Fruit fly (Drosophila melanogaster): ENCODE results near the gene Kul.
A peak's percentile ranks its signal among the peaks of the same experiment; 100 is the strongest.

Gene Kul

dm6 chr3R:29737891-29738290 is 12.3 kb downstream of the Kul start, which contains the start of gene Gnpnat (continued):
- peak; percentile 46 for TF ChIP-seq CG15696 (tag; optimal IDR thresholded peaks at IDR 0.05)
- peak; percentile 37 for TF ChIP-seq CG15514 (GFP tag; optimal IDR thresholded peaks at IDR 0.05)
- TF ChIP-seq CG1529 (GFP tag; optimal IDR thresholded peaks at IDR 0.05), result peak; percentile 7
- TF ChIP-seq eve (GFP tag; optimal IDR thresholded peaks at IDR 0.05), result no peak
- no peak for TF ChIP-seq Sox100B (GFP tag; optimal IDR thresholded peaks at IDR 0.05)
- TF ChIP-seq Hr51 (GFP tag; optimal IDR thresholded peaks at IDR 0.05), result peak in 1 of 2 experiments; percentile 57
- no peak for TF ChIP-seq CG10959 (GFP tag; IDR thresholded peaks at IDR 0.05)
- TF ChIP-seq CG13296 (GFP tag; optimal IDR thresholded peaks at IDR 0.05), result peak; percentile 50
- peak; percentile 29 for TF ChIP-seq Spps (tag; optimal IDR thresholded peaks at IDR 0.05)
- TF ChIP-seq hb (GFP tag; IDR thresholded peaks at IDR 0.05; ENCODE audit: partially characterized antibody), result no peak
- TF ChIP-seq row (GFP tag; IDR thresholded peaks at IDR 0.05), result no peak
- no peak for TF ChIP-seq NC2α (GFP tag; optimal IDR thresholded peaks at IDR 0.05)
- peak; percentile 96 for TF ChIP-seq grau (tag; optimal IDR thresholded peaks at IDR 0.05)
- no peak for TF ChIP-seq Scr (GFP tag; IDR thresholded peaks at IDR 0.05; ENCODE audit: partially characterized antibody)
- TF ChIP-seq Stat92E (GFP tag; optimal IDR thresholded peaks at IDR 0.05), result no peak
- TF ChIP-seq CG12744 (GFP tag; optimal IDR thresholded peaks at IDR 0.05), result no peak
- TF ChIP-seq Nf-YA (GFP tag; IDR thresholded peaks at IDR 0.05), result no peak
- TF ChIP-seq CG6254 (GFP tag; optimal IDR thresholded peaks at IDR 0.05), result peak; percentile 57
- TF ChIP-seq CG8765 (GFP tag; IDR thresholded peaks at IDR 0.05), result no peak
- TF ChIP-seq sr (GFP tag; IDR thresholded peaks at IDR 0.05), result no peak
- no peak for TF ChIP-seq CG31224 (GFP tag; IDR thresholded peaks at IDR 0.05)
- TF ChIP-seq CG7987 (GFP tag; optimal IDR thresholded peaks at IDR 0.05), result no peak
- no peak for TF ChIP-seq CG3065 (GFP tag; optimal IDR thresholded peaks at IDR 0.05)
- no peak for TF ChIP-seq E2f1 (GFP tag; IDR thresholded peaks at IDR 0.05)
- no peak for TF ChIP-seq zfh1 (GFP tag; IDR thresholded peaks at IDR 0.05)
- TF ChIP-seq NFAT (GFP tag; IDR thresholded peaks at IDR 0.05), result no peak
- no peak for TF ChIP-seq D19B (GFP tag; optimal IDR thresholded peaks at IDR 0.05)
- TF ChIP-seq YL-1 (GFP tag; optimal IDR thresholded peaks at IDR 0.05), result no peak
- no peak for TF ChIP-seq CG32772 (GFP tag; IDR thresholded peaks at IDR 0.05)
- no peak for TF ChIP-seq Lhr (GFP tag; optimal IDR thresholded peaks at IDR 0.05)
- TF ChIP-seq schlank (tag; optimal IDR thresholded peaks at IDR 0.05), result no peak
- no peak for TF ChIP-seq pho (GFP tag; optimal IDR thresholded peaks at IDR 0.05)
- TF ChIP-seq CG6689 (GFP tag; IDR thresholded peaks at IDR 0.05), result no peak
- no peak for TF ChIP-seq CG5953 (GFP tag; IDR thresholded peaks at IDR 0.05)
- TF ChIP-seq tup (GFP tag; optimal IDR thresholded peaks at IDR 0.05), result no peak
- TF ChIP-seq hkb (optimal IDR thresholded peaks at IDR 0.05), result no peak
- no peak for TF ChIP-seq hkb (GFP tag; IDR thresholded peaks at IDR 0.05)
- peak; percentile 55 for TF ChIP-seq Six4 (GFP tag; optimal IDR thresholded peaks at IDR 0.05)
- TF ChIP-seq ATbp (GFP tag; optimal IDR thresholded peaks at IDR 0.05), result peak; percentile 53
- TF ChIP-seq CG4282 (GFP tag; optimal IDR thresholded peaks at IDR 0.05), result no peak
- no peak for TF ChIP-seq slou (GFP tag; optimal IDR thresholded peaks at IDR 0.05)
- TF ChIP-seq eyg (GFP tag; optimal IDR thresholded peaks at IDR 0.05), result no peak
- no peak for TF ChIP-seq Oaz (GFP tag; IDR thresholded peaks at IDR 0.05)
- TF ChIP-seq Doc3 (GFP tag; IDR thresholded peaks at IDR 0.05; ENCODE audit: partially characterized antibody), result no peak
- TF ChIP-seq Gug (GFP tag; IDR thresholded peaks at IDR 0.05), result no peak
- TF ChIP-seq slp2 (GFP tag; optimal IDR thresholded peaks at IDR 0.05), result no peak
- TF ChIP-seq cad (GFP tag; optimal IDR thresholded peaks at IDR 0.05), result no peak
- no peak for TF ChIP-seq Xrp1 (GFP tag; IDR thresholded peaks at IDR 0.05)
- no peak for TF ChIP-seq abd-A (tag; optimal IDR thresholded peaks at IDR 0.05)
- no peak for TF ChIP-seq CG14965 (GFP tag; optimal IDR thresholded peaks at IDR 0.05; ENCODE audit: borderline replicate concordance)
- no peak for TF ChIP-seq bigmax (GFP tag; optimal IDR thresholded peaks at IDR 0.05)
- TF ChIP-seq PHDP (tag; optimal IDR thresholded peaks at IDR 0.05), result peak; percentile 67

Measured in whole organism, embryonic.